Fruit fly (Drosophila melanogaster) Kc167 (cell line): ENCODE data around the gene tgy.

ENCODE experiments used
- Myc ChIP-seq: fragments of >200 bp; optimal IDR thresholded peaks from 2 replicates; lab custom pipeline; 2017; ENCODE audit warnings: missing external identifiers
- Sin3A ChIP-seq: fragments of >200 bp; optimal IDR thresholded peaks from 2 replicates; lab custom pipeline; 2018; ENCODE audit warnings: missing external identifiers
- insv ChIP-seq: fragments of >200 bp; optimal IDR thresholded peaks from 3 replicates; lab custom pipeline; 2018; ENCODE audit warnings: missing external identifiers
- psq ChIP-seq: fragments of >200 bp; optimal IDR thresholded peaks from 2 replicates; lab custom pipeline; 2017; ENCODE audit warnings: missing external identifiers
- ttk ChIP-seq: sonication (Bioruptor generic); optimal IDR thresholded peaks from 2 replicates; lab custom pipeline; 2017; ENCODE audit warnings: missing external identifiers

- TF ChIP-seq Sin3A (lab: Kevin White, UChicago) = no peak
- TF ChIP-seq psq = no peak
- no peak for TF ChIP-seq Myc (lab: Kevin White, UChicago)
- no peak for TF ChIP-seq insv
- no peak for TF ChIP-seq ttk
These were observed 40.7 kb upstream of the tgy start for dm6 chrX:19167586-19168403.
